Fruit fly (Drosophila melanogaster) S2 (cell line): ENCODE measurements around the gene Cdk12.

Source experiments
- CG8478 ChIP-seq: fragments of >200 bp; optimal IDR thresholded peaks from 2 replicates; lab custom pipeline; 2018
- CTCF ChIP-seq, 2 experiments: fragments of >200 bp; optimal IDR thresholded peaks; 2 replicates each; lab custom pipeline; 2018

Gene Cdk12

dm6 chr3L:21515823-21516715, at the start of gene Cdk12, which contains the start of gene SAK:
Gene Cdk12, plus strand, starts transcription at chr3L:21516306.
Gene SAK, minus strand, starts transcription at chr3L:21515887.
- TF ChIP-seq CTCF (optimal IDR thresholded peaks at IDR 0.05; lab: Kevin White, UChicago) (no peak), CG8478 (lab: Kevin White, UChicago) (no peak)

dm6 chr3L:21471895-21472294, 44.2 kb upstream of the Cdk12 start:
- TF ChIP-seq CG8478 (lab: Kevin White, UChicago) (no peak), CTCF (optimal IDR thresholded peaks at IDR 0.05; lab: Kevin White, UChicago) (no peak)

DNA sequence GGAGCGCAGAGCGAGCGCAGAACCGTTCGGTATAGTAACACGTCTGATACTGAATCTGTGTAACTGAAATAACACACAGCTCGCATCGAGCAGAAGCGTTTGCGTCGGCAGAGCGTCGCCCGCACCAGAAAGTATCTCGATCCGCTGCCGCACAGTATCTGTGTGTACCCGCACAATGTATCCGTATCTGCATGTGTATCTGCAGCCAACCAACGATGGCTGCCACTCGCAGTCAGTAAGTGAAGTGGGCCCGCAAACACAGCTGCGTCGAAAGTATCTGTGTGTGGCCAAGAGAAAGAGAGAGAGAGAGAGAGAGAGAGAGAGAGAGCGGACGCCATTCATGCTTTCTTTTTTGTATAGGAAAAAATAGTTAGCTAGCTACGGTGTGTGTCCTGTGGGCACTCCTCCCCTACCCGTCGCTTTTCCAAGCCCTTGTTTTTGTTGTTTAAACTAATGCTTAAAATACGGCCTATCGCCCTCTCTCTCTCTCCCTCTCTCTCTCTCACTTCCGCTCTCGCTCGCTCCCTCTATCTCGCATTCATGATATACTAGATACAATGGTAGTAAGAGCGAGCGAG, 39.6 kb upstream of the Cdk12 start, which contains the start of gene croc:
Gene croc, minus strand, starts transcription at position 51 of the 578 bp plus-strand sequence.
- TF ChIP-seq CTCF (optimal IDR thresholded peaks at IDR 0.05; lab: Kevin White, UChicago) (peak in 1 of 2 experiments; percentile 12), CG8478 (lab: Kevin White, UChicago) (no peak)

dm6 chr3L:21477866-21478265, 38.2 kb upstream of the Cdk12 start:
- TF ChIP-seq CTCF (optimal IDR thresholded peaks at IDR 0.05; lab: Kevin White, UChicago) (no peak), CG8478 (lab: Kevin White, UChicago) (no peak)

DNA sequence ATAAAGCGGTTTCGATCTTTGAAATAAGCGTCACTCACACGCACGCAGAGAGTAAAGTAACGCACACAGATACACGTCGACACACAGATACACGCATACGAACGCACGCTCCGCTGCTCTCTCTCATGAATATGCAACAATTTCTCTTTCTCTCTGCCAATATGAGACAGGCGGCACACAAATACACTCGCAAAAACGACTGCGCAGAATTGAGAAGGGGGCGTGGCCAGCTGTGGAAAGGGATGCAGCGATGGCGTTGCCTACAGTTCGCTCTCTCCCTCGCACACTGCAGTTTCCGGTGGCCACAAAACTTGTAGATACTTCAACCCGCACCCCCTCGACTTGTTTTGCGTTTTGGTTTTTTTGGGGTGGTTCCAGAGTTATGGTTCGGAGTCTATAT, 36.5 kb upstream of the Cdk12 start:
- no peak for TF ChIP-seq CG8478 (lab: Kevin White, UChicago)
- TF ChIP-seq CTCF (optimal IDR thresholded peaks at IDR 0.05; lab: Kevin White, UChicago): no peak

- TF ChIP-seq CTCF (optimal IDR thresholded peaks at IDR 0.05; lab: Kevin White, UChicago): no peak
- TF ChIP-seq CG8478 (lab: Kevin White, UChicago): no peak
Measured at dm6 chr3L:21482100-21482499, 34.0 kb upstream of the Cdk12 start.

DNA sequence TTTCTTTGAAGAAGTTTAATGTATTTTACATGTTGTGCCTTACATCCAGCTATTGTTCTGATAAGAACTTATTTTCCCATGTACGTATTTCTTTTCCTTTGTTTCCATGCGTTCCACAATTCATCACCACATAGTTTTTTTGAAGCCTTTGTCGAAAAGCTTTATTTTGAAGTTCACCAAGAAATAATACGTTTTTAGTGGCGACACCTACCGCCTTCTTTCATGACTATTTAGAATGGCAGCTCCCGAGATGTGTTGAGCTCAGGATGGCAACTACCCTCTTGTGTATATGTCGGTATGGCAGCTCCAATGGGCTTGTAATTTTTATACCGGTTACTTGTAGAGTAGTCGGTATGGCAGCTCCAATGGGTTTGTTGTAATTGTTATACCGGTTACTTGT, 32.3 kb upstream of the Cdk12 start:
- TF ChIP-seq CG8478 (lab: Kevin White, UChicago) (no peak), CTCF (optimal IDR thresholded peaks at IDR 0.05; lab: Kevin White, UChicago) (peak; percentile 99)

DNA sequence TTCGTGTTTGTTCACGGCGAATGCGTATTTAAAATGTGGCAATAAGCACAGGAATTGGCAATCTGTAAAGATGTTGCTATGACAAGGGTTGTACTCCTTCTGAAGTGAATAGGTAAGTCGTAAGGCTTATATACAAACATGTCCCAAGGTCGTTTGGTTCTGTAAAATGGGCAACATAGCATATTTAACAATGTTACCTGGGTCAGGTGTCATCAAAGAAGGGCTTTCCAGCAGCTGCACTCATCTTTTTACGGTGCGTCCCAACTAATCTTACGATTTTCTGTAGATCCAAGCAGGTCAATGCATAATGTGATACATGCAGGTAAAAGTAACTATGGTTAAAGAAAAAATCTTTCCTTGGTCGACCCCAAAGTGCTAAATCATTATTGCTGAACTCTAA, 25.6 kb upstream of the Cdk12 start, which contains the start of gene Neu2:
Gene Neu2, minus strand, starts transcription at position 101 of the 400 bp plus-strand sequence.
- TF ChIP-seq CG8478 (lab: Kevin White, UChicago) (no peak), CTCF (optimal IDR thresholded peaks at IDR 0.05; lab: Kevin White, UChicago) (no peak)

DNA sequence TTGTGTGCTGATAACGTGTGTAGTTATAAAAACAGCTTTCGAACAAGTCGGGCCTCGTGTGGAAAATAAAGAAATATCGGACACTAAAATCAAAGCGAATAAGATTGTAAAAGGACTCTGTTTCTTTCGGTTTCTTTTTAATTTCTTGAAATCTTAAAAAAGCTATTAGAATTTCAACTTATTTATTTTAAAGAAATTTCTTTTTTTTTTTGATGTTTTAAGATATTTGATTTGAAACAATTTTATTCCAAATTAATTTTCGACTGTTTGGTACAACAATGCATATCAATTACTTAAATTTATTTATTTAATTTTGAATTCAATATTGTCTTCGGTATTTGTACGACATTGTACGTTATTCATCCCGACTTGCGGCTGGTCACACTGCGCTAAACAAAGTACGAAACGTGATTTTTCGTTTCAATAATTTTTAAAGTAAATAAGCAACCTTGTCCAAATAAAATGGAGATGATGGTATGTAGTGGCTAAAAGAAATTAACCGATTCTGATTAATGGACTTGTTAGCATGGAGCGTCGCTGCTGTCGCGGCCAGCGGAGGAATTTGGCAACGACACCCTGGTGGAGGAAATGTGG, 23.3 kb upstream of the Cdk12 start, which contains the start of the genes CG7202 and CG7519:
Gene CG7202, minus strand, starts transcription at position 51 of the 594 bp plus-strand sequence.
Gene CG7519, plus strand, starts transcription at position 361 of the 594 bp plus-strand sequence.
- TF ChIP-seq CTCF (optimal IDR thresholded peaks at IDR 0.05; lab: Kevin White, UChicago): no peak
- TF ChIP-seq CG8478 (lab: Kevin White, UChicago): no peak

- no peak for TF ChIP-seq CG8478 (lab: Kevin White, UChicago)
- no peak for TF ChIP-seq CTCF (optimal IDR thresholded peaks at IDR 0.05; lab: Kevin White, UChicago)
Measured at dm6 chr3L:21496502-21496864, 19.6 kb upstream of the Cdk12 start.

DNA sequence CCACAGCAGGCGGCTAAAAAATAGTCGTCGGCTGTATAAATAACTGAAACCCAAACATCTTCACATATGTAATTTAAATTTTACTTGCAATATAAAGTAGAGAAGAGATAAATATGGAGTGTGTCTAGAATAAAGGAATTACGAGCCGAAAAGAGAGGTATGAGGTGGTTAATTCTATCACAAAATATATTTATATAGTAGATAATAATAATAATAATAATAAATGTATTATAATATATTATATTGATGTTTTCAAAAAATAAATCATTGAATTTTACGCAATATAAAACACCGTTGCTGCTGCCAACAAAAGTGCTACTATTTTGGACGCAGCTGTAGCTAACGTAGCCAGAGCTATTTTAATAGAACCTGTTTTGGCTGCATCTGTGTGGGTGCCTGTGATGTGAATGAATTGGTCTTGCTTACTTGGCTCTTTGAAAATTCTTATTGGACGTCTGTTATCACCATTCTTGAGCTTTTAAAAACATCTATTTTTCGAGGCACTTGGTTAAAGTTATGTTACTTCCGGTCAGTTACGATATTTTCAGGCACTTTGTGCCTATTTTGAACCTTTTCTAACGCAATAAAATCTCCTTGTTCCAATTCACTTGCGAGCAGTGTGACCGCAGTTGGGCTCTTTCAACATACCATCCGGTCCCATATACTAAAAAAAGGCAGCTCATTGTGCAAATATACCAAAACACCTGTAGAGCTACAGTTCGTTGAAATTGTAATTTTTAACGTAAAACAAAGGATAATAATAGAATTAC, 19.1 kb upstream of the Cdk12 start, which contains the start of gene Hr78:
Gene Hr78, minus strand, starts transcription at position 630 of the 770 bp plus-strand sequence.
- TF ChIP-seq CTCF (optimal IDR thresholded peaks at IDR 0.05; lab: Kevin White, UChicago) (no peak), CG8478 (lab: Kevin White, UChicago) (no peak)

DNA sequence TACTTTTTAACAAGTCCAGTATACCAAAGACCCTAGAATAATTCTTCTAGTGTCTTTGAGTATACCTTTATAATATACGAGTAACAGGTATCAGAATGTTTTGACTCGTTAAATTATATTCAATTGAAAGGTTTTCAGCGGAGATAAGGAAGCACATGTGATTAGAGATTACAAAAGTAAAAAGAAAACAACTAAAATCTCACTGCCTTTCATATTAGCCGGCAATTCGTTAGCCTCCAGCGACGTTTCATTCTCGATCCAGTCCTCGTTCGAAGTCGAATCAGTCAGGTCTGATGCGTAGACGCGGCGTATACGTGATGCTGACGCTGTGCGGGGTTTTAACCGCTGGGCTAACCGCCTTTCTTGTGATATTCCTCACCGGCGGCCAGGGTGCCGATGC, 14.9 kb upstream of the Cdk12 start, which contains the start of gene Est-Q:
Gene Est-Q, plus strand, starts transcription at position 250 of the 400 bp plus-strand sequence.
- TF ChIP-seq CTCF (optimal IDR thresholded peaks at IDR 0.05; lab: Kevin White, UChicago) (no peak), CG8478 (lab: Kevin White, UChicago) (no peak)

DNA sequence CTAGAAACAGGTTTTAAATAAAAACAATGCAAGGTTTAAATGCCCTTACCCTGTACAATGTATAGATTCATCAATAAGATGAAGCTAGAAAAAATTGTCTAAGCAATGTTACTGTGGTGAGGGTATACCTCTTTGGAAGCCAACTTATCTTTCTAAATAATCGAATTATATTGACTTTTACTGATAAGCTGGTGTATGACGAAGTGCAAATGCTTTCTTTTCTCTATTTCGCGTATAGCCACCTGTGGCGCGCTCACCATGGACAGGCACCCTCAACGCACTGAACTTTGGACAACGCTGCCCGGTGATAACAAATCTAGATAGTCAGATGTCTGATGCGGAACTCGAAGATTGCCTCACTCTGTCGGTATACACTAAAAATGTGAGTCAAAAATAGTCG, 14.2 kb upstream of the Cdk12 start:
- TF ChIP-seq CG8478 (lab: Kevin White, UChicago) (no peak), CTCF (optimal IDR thresholded peaks at IDR 0.05; lab: Kevin White, UChicago) (no peak)
